Worm (Caenorhabditis elegans) whole organism, mixed stage, embryonic: ENCODE measurements around the gene ZK666.8.

ENCODE experiments used
- M03D4.4 ChIP-seq: sonication (generic microtip); optimal IDR thresholded peaks from 2 replicates; lab custom pipeline; 2017; ENCODE audit warnings: mild to moderate bottlenecking, missing genetic modification characterization, missing compliant biosample characterization
- bed-3 ChIP-seq: fragments of 200-800 bp; sonication (Bioruptor generic); optimal IDR thresholded peaks from 3 replicates; lab custom pipeline; 2018; ENCODE audit warnings: mild to moderate bottlenecking, missing genetic modification characterization, moderate library complexity, missing compliant biosample characterization
- blmp-1 ChIP-seq: fragments of 150-350 bp; optimal IDR thresholded peaks from 2 replicates; lab custom pipeline; 2014; ENCODE audit warnings: missing biosample characterization, missing genetic modification characterization
- ceh-43 ChIP-seq: fragments of 200-800 bp; sonication (Bioruptor generic); optimal IDR thresholded peaks from 2 replicates; lab custom pipeline; 2018; ENCODE audit warnings: mild to moderate bottlenecking, missing genetic modification characterization, moderate library complexity, missing compliant biosample characterization
- ces-1 ChIP-seq: fragments of 150-350 bp; optimal IDR thresholded peaks from 2 replicates; lab custom pipeline; 2014; ENCODE audit warnings: missing biosample characterization, missing genetic modification reagents, missing genetic modification characterization
- cnd-1 ChIP-seq: fragments of 200-800 bp; sonication (Bioruptor generic); optimal IDR thresholded peaks from 2 replicates; lab custom pipeline; 2018; ENCODE audit warnings: mild to moderate bottlenecking, missing genetic modification characterization, missing compliant biosample characterization
- elt-1 ChIP-seq: sonication (generic microtip); optimal IDR thresholded peaks from 2 replicates; lab custom pipeline; 2017; ENCODE audit warnings: missing genetic modification characterization, mild to moderate bottlenecking, missing compliant biosample characterization, antibody characterized with exemption, moderate library complexity, borderline replicate concordance; ENCODE audit not compliant: insufficient read depth
- elt-3 ChIP-seq: fragments of 150-350 bp; optimal IDR thresholded peaks from 2 replicates; lab custom pipeline; 2014; ENCODE audit warnings: missing biosample characterization, missing genetic modification characterization
- flh-1 ChIP-seq: fragments of 200-800 bp; sonication (Bioruptor generic); optimal IDR thresholded peaks from 2 replicates; lab custom pipeline; 2018; ENCODE audit warnings: mild to moderate bottlenecking, missing genetic modification characterization, moderate library complexity, missing compliant biosample characterization
- ham-2 ChIP-seq: fragments of 200-800 bp; sonication (Bioruptor generic); optimal IDR thresholded peaks from 2 replicates; lab custom pipeline; 2018; ENCODE audit warnings: mild to moderate bottlenecking, missing genetic modification characterization, missing compliant biosample characterization
- hlh-1 ChIP-seq: fragments of 150-350 bp; optimal IDR thresholded peaks from 2 replicates; lab custom pipeline; 2014; ENCODE audit warnings: missing biosample characterization, missing genetic modification reagents, missing genetic modification characterization
- lin-13 ChIP-seq: fragments of 150-350 bp; optimal IDR thresholded peaks from 2 replicates; lab custom pipeline; 2014; ENCODE audit warnings: missing biosample characterization, missing genetic modification characterization
- lin-32 ChIP-seq: fragments of 200-800 bp; sonication (Bioruptor generic); optimal IDR thresholded peaks from 2 replicates; lab custom pipeline; 2018; ENCODE audit warnings: mild to moderate bottlenecking, missing genetic modification characterization, missing compliant biosample characterization
- lsy-2 ChIP-seq: fragments of 150-350 bp; optimal IDR thresholded peaks from 2 replicates; lab custom pipeline; 2014; ENCODE audit warnings: missing biosample characterization, missing genetic modification characterization
- mab-5 ChIP-seq: fragments of 150-350 bp; optimal IDR thresholded peaks from 2 replicates; lab custom pipeline; 2014; ENCODE audit warnings: missing biosample characterization, missing genetic modification characterization
- mep-1 ChIP-seq: fragments of 150-350 bp; optimal IDR thresholded peaks from 2 replicates; lab custom pipeline; 2017; ENCODE audit warnings: missing biosample characterization, missing genetic modification reagents, missing genetic modification characterization, inconsistent platforms
- mls-2 ChIP-seq: sonication (generic microtip); optimal IDR thresholded peaks from 2 replicates; lab custom pipeline; 2016; ENCODE audit warnings: mild to moderate bottlenecking, missing genetic modification characterization, moderate library complexity, missing compliant biosample characterization
- nhr-12 ChIP-seq: fragments of 150-350 bp; optimal IDR thresholded peaks from 2 replicates; lab custom pipeline; 2014; ENCODE audit warnings: missing biosample characterization, missing genetic modification characterization
- nhr-2 ChIP-seq: fragments of 150-350 bp; optimal IDR thresholded peaks from 2 replicates; lab custom pipeline; 2014; ENCODE audit warnings: missing biosample characterization, missing genetic modification characterization
- nhr-237 ChIP-seq: fragments of 150-350 bp; optimal IDR thresholded peaks from 2 replicates; lab custom pipeline; 2014; ENCODE audit warnings: missing biosample characterization, missing genetic modification characterization
- nhr-28 ChIP-seq: fragments of 150-350 bp; optimal IDR thresholded peaks from 2 replicates; lab custom pipeline; 2014; ENCODE audit warnings: missing biosample characterization, missing genetic modification characterization
- pha-4 ChIP-seq: fragments of 150-350 bp; optimal IDR thresholded peaks from 2 replicates; lab custom pipeline; 2018; ENCODE audit warnings: missing biosample characterization, missing genetic modification reagents, missing genetic modification characterization
- sem-2 ChIP-seq: fragments of 200-800 bp; sonication (Bioruptor generic); optimal IDR thresholded peaks from 2 replicates; lab custom pipeline; 2018; ENCODE audit warnings: mild to moderate bottlenecking, missing genetic modification characterization, missing compliant biosample characterization
- snpc-4 ChIP-seq: fragments of 150-350 bp; optimal IDR thresholded peaks from 2 replicates; lab custom pipeline; 2014; ENCODE audit warnings: missing biosample characterization, missing genetic modification characterization
- sptf-1 ChIP-seq: sonication (generic microtip); optimal IDR thresholded peaks from 2 replicates; lab custom pipeline; 2017; ENCODE audit warnings: mild to moderate bottlenecking, missing genetic modification characterization, moderate library complexity, missing compliant biosample characterization
- tbx-8 ChIP-seq: fragments of 200-800 bp; sonication (Bioruptor generic); optimal IDR thresholded peaks from 2 replicates; lab custom pipeline; 2018; ENCODE audit warnings: mild to moderate bottlenecking, missing genetic modification characterization, moderate library complexity, missing compliant biosample characterization
- unc-120 ChIP-seq: sonication (generic microtip); optimal IDR thresholded peaks from 2 replicates; lab custom pipeline; 2017; ENCODE audit warnings: missing genetic modification characterization, missing compliant biosample characterization; ENCODE audit not compliant: poor library complexity, severe bottlenecking
- unc-39 ChIP-seq: fragments of 150-350 bp; optimal IDR thresholded peaks from 2 replicates; lab custom pipeline; 2014; ENCODE audit warnings: missing biosample characterization, missing genetic modification characterization
- unc-62 ChIP-seq: fragments of 150-350 bp; optimal IDR thresholded peaks from 2 replicates; lab custom pipeline; 2014; ENCODE audit warnings: missing biosample characterization, missing genetic modification reagents, missing genetic modification characterization
- ztf-11 ChIP-seq: fragments of 150-350 bp; optimal IDR thresholded peaks from 2 replicates; lab custom pipeline; 2014; ENCODE audit warnings: missing biosample characterization, missing genetic modification characterization

The ZK666.8 gene

ce11 chrII:10450335-10450734, 42.6 kb downstream of the ZK666.8 start:
- TF ChIP-seq unc-120 (tag; lab: Kevin White, UChicago) (no peak), nhr-12 (no peak), mls-2 (tag; lab: Kevin White, UChicago) (no peak), blmp-1 (no peak), hlh-1 (no peak), lin-32 (GFP tag; lab: Kevin White, UChicago) (no peak), mep-1 (tag; lab: Kevin White, UChicago) (peak; percentile 27)
- TF ChIP-seq, all 35 proteins: peak for 1

DNA sequence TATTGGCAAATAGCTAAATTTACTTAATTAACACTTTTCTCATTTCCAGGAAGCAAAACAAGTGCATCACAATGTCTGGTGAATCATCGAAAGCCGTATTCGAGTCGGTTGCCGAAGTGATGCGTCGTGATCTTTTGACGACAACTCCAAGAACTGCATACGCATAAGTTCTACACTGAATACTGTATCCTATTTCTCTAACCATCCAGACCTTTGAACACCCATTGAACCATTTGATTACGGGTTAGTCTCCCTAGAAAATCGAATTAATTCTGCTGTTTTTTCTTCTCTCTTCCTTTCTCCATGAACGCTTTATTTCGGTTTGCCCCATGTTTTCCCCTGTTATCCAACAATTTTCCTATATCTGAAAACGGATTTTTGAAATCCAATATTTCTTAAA, 43.2 kb downstream of the ZK666.8 start, which contains the start of gene lin-56:
TSS of gene lin-56 (plus strand) at position 301 of the 400 bp plus-strand sequence.
- TF ChIP-seq lsy-2 (tag; lab: Kevin White, UChicago) (no peak), ceh-43 (no peak), ham-2 (no peak), lin-32 (GFP tag; lab: Kevin White, UChicago) (no peak), flh-1 (no peak), M03D4.4 (no peak), bed-3 (GFP tag; lab: Kevin White, UChicago) (no peak), nhr-12 (no peak), blmp-1 (no peak), ztf-11 (tag; lab: Kevin White, UChicago) (no peak), unc-39 (tag; lab: Kevin White, UChicago) (no peak), tbx-8 (no peak), pha-4 (no peak), sem-2 (GFP tag; lab: Kevin White, UChicago) (no peak), ces-1 (GFP tag; lab: Kevin White, UChicago) (no peak), nhr-28 (no peak), nhr-237 (tag; lab: Kevin White, UChicago) (no peak), mab-5 (tag; lab: Kevin White, UChicago) (no peak)

DNA sequence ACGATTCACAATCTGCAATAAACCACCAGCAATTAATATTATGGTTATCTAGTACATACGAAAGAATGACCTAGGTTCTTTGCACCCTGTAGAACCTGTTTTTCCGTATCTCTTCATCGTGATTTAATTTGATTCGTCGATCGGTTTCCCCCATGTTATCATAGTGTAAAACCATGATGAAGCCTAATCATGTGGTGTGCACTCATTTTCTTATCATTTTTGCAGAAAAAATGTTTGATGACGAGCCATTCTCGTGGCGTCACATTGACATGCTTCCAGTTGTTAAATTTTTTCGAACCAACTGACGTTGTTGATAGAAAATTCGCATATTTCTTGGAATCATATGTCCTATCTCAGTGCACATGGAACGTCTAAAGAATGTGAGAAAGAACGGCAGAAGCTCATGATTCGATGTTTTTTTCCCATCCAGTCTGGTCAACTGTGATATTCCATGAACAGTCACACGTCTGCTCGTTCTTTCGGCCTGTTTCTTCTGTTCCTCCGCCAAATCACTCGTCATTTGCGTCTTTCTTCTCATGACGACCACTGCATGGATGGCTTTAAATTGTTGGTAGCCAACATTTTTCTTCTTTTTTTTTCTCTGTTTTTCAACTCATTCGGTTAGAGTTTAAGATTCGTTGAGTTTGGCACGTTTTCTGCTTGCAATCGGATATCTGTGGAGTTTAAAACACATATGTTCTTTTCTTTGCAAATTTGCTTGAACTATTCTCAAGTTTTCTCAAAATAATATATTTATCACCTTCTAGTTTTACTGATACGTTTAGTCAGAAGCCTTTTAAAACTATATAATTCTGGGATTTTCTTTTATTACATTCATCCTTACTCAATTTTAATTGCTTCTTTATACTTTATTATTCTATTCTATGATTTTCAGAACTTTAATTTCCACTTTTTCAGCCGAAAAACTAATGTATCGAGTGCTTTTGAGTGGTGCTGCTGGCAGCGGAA, 45.3 kb downstream of the ZK666.8 start, which contains the start of gene ZK673.2:
TSS of gene ZK673.2 (plus strand) at position 919 of the 969 bp plus-strand sequence.
- TF ChIP-seq lin-13 (no peak), hlh-1 (no peak), M03D4.4 (no peak), ham-2 (no peak), unc-62 (GFP tag; lab: Kevin White, UChicago) (no peak), elt-3 (tag; lab: Kevin White, UChicago) (no peak), tbx-8 (no peak), lsy-2 (tag; lab: Kevin White, UChicago) (no peak), sem-2 (GFP tag; lab: Kevin White, UChicago) (no peak), lin-32 (GFP tag; lab: Kevin White, UChicago) (no peak), unc-39 (tag; lab: Kevin White, UChicago) (no peak), nhr-12 (no peak), ztf-11 (tag; lab: Kevin White, UChicago) (no peak), snpc-4 (tag; lab: Kevin White, UChicago) (no peak), cnd-1 (tag; lab: Kevin White, UChicago) (no peak), nhr-2 (tag; lab: Kevin White, UChicago) (no peak), nhr-237 (tag; lab: Kevin White, UChicago) (no peak)

ce11 chrII:10446814-10447213, 46.1 kb downstream of the ZK666.8 start:
- TF ChIP-seq lsy-2 (tag; lab: Kevin White, UChicago) (no peak), pha-4 (no peak), lin-13 (no peak), tbx-8 (no peak), sptf-1 (no peak), cnd-1 (tag; lab: Kevin White, UChicago) (no peak), blmp-1 (no peak), lin-32 (GFP tag; lab: Kevin White, UChicago) (no peak), flh-1 (no peak), ces-1 (GFP tag; lab: Kevin White, UChicago) (no peak), mep-1 (tag; lab: Kevin White, UChicago) (no peak), nhr-28 (no peak), mab-5 (tag; lab: Kevin White, UChicago) (no peak), elt-1 (tag; lab: Kevin White, UChicago) (no peak), nhr-2 (tag; lab: Kevin White, UChicago) (no peak), ztf-11 (tag; lab: Kevin White, UChicago) (no peak), bed-3 (GFP tag; lab: Kevin White, UChicago) (no peak), snpc-4 (tag; lab: Kevin White, UChicago) (no peak)
